Worm (Caenorhabditis elegans): ENCODE data around the gene tag-30.
"Not testable (repeated sequence)": the region's sequence is repeated elsewhere in the genome, so short reads cannot be mapped to it uniquely, and the experiment has no call there.

- not testable (repeated sequence) for TF ChIP-seq egl-44, madf-3 (GFP tag; IDR thresholded peaks at IDR 0.05)
Observed at ce11 chrIV:11828012-11828411, 26.9 kb downstream of the tag-30 start, which contains the start of gene M117.6.

All from whole organism, young adult.